Worm (Caenorhabditis elegans): ENCODE results near the gene K09E9.4.

DNA sequence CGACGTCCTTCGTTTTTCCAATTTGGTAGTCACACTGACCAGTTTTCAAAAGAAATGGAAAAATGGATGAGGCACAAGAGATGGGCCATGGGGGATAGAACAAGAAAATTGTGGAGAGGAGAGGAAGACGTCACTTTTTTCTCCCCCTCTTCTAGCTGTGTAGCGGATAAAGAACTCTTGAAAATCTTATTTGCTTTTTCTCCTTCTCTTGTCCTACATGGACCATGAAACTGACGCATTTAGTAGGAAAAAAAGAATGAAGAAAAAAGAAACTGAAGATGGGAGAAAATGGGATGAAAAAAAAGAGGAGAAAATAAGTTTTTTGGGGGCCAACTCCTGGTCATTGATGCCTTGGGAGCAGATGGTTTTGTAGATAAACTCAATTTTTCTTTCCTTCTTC, 3.7 kb upstream of the K09E9.4 start:
- TF ChIP-seq egl-18 (GFP tag; IDR thresholded peaks at IDR 0.05) (no peak), pha-4 (tag; optimal IDR thresholded peaks at IDR 0.05) (no peak), ztf-26 (tag; optimal IDR thresholded peaks at IDR 0.05) (no peak), bed-1 (GFP tag; IDR thresholded peaks at IDR 0.05) (no peak), dox-1 (GFP tag; IDR thresholded peaks at IDR 0.05) (no peak), ceh-27 (GFP tag; optimal IDR thresholded peaks at IDR 0.05) (no peak), egrh-3 (GFP tag; IDR thresholded peaks at IDR 0.05) (no peak), ztf-22 (GFP tag; optimal IDR thresholded peaks at IDR 0.05) (no peak), F52B5.7 (tag; optimal IDR thresholded peaks at IDR 0.05) (no peak)
